Worm (Caenorhabditis elegans) whole organism, young adult: ENCODE results near the gene C09G9.1.

ENCODE experiments used
- B0035.1 ChIP-seq: sonication (generic microtip); optimal IDR thresholded peaks from 2 replicates; lab custom pipeline; 2016; ENCODE audit warnings: missing genetic modification characterization, mild to moderate bottlenecking, missing compliant biosample characterization, missing genotype, missing genetic modification reagents
- B0261.1 ChIP-seq: sonication (generic microtip); optimal IDR thresholded peaks from 2 replicates; lab custom pipeline; 2016; ENCODE audit warnings: mild to moderate bottlenecking, missing genetic modification characterization, moderate library complexity, missing compliant biosample characterization
- B0336.3 ChIP-seq: fragments of 200-800 bp; sonication (Bioruptor generic); IDR thresholded peaks from 2 replicates; pipeline ENCODE4 v1.3.6; 2022; ENCODE audit warnings: missing genetic modification characterization, missing compliant biosample characterization
- C17E4.6 ChIP-seq: fragments of 200-800 bp; sonication (Bioruptor generic); IDR thresholded peaks from 2 replicates; pipeline ENCODE4 v1.3.6; 2022; ENCODE audit warnings: missing genetic modification reagents, missing genetic modification characterization, missing compliant biosample characterization
- D2030.7 ChIP-seq: fragments of 200-800 bp; sonication (Bioruptor generic); IDR thresholded peaks from 2 replicates; pipeline ENCODE4 v1.3.6; 2022; ENCODE audit warnings: missing genetic modification reagents, missing genetic modification characterization, missing compliant biosample characterization
- F10E7.11 ChIP-seq: sonication (generic microtip); optimal IDR thresholded peaks from 2 replicates; lab custom pipeline; 2017; ENCODE audit warnings: mild to moderate bottlenecking, missing genetic modification characterization, moderate library complexity, missing compliant biosample characterization
- F55B11.4 ChIP-seq: sonication (generic microtip); optimal IDR thresholded peaks from 2 replicates; lab custom pipeline; 2016; ENCODE audit warnings: missing compliant biosample characterization, missing genetic modification characterization, borderline replicate concordance; ENCODE audit not compliant: insufficient read depth
- F57A8.1 ChIP-seq: fragments of 200-800 bp; sonication (Bioruptor generic); optimal IDR thresholded peaks from 2 replicates; lab custom pipeline; 2018; ENCODE audit warnings: mild to moderate bottlenecking, missing genetic modification characterization, moderate library complexity, missing compliant biosample characterization
- K11D2.4 ChIP-seq: fragments of 200-800 bp; sonication (Bioruptor generic); IDR thresholded peaks from 2 replicates; pipeline ENCODE4 v1.3.6; 2022; ENCODE audit warnings: missing genetic modification reagents, missing genetic modification characterization, missing compliant biosample characterization
- Y53F4B.3 ChIP-seq: fragments of 200-800 bp; sonication (Bioruptor generic); IDR thresholded peaks from 2 replicates; pipeline ENCODE4 v1.3.6; 2022; ENCODE audit warnings: missing genetic modification reagents, missing genetic modification characterization, missing compliant biosample characterization
- Y79H2A.3 ChIP-seq: fragments of 200-800 bp; sonication (Bioruptor generic); conservative IDR thresholded peaks from 2 replicates; pipeline ENCODE4 v1.3.6; 2022; ENCODE audit warnings: missing genetic modification reagents, missing genetic modification characterization, missing compliant biosample characterization
- atf-7 ChIP-seq: sonication (generic microtip); optimal IDR thresholded peaks from 2 replicates; lab custom pipeline; 2017; ENCODE audit warnings: mild to moderate bottlenecking, missing genetic modification characterization, missing compliant biosample characterization
- attf-3 ChIP-seq: fragments of 200-800 bp; sonication (Bioruptor generic); conservative IDR thresholded peaks from 2 replicates; pipeline ENCODE4 v1.3.6; 2022; ENCODE audit warnings: missing genetic modification reagents, missing genetic modification characterization, missing compliant biosample characterization
- attf-5 ChIP-seq: fragments of 200-800 bp; sonication (Bioruptor generic); optimal IDR thresholded peaks from 2 replicates; lab custom pipeline; 2018; ENCODE audit warnings: mild to moderate bottlenecking, missing genetic modification characterization, missing compliant biosample characterization
- attf-6 ChIP-seq: fragments of 200-800 bp; sonication (Bioruptor generic); IDR thresholded peaks from 2 replicates; pipeline ENCODE4 v1.3.6; 2022; ENCODE audit warnings: missing genetic modification reagents, missing genetic modification characterization, missing compliant biosample characterization
- bed-1 ChIP-seq: fragments of 200-800 bp; sonication (Bioruptor generic); IDR thresholded peaks from 2 replicates; pipeline ENCODE4 v1.3.6; 2022; ENCODE audit warnings: missing genetic modification reagents, missing genetic modification characterization, missing compliant biosample characterization
- cebp-1 ChIP-seq, 2 experiments: fragments of 200-800 bp in 1 of 2; sonication (Bioruptor generic) in 1 of 2; sonication (generic microtip) in 1 of 2; IDR thresholded peaks in 1 of 2; optimal IDR thresholded peaks in 1 of 2; 2 replicates each; pipeline versions ENCODE4 v1.3.6 to Lab custom; 2017 to 2022; ENCODE audit warnings: missing compliant biosample characterization in 2 of 2, missing genetic modification characterization in 2 of 2, mild to moderate bottlenecking in 1 of 2, missing genetic modification reagents in 1 of 2, moderate library complexity in 1 of 2
- ceh-100 ChIP-seq: fragments of 200-800 bp; sonication (Bioruptor generic); IDR thresholded peaks from 2 replicates; pipeline ENCODE4 v1.3.6; 2022; ENCODE audit warnings: missing genetic modification reagents, missing genetic modification characterization, missing compliant biosample characterization
- ceh-40 ChIP-seq: fragments of 200-800 bp; sonication (Bioruptor generic); IDR thresholded peaks from 2 replicates; pipeline ENCODE4 v1.3.6; 2022; ENCODE audit warnings: missing genetic modification characterization, missing compliant biosample characterization
- ceh-58 ChIP-seq: fragments of 200-800 bp; sonication (Bioruptor generic); IDR thresholded peaks from 2 replicates; pipeline ENCODE4 v1.3.6; 2022; ENCODE audit warnings: missing genetic modification characterization, missing compliant biosample characterization
- ceh-79 ChIP-seq: sonication (generic microtip); optimal IDR thresholded peaks from 2 replicates; lab custom pipeline; 2017; ENCODE audit warnings: mild to moderate bottlenecking, missing genetic modification characterization, missing compliant biosample characterization
- dpl-1 ChIP-seq: fragments of 150-350 bp; optimal IDR thresholded peaks from 2 replicates; lab custom pipeline; 2014; ENCODE audit warnings: missing biosample characterization, missing genetic modification reagents, missing genetic modification characterization
- egl-18 ChIP-seq: fragments of 200-800 bp; sonication (Bioruptor generic); IDR thresholded peaks from 2 replicates; pipeline ENCODE4 v1.3.6; 2022; ENCODE audit warnings: missing genetic modification reagents, missing genetic modification characterization, missing compliant biosample characterization
- egl-44 ChIP-seq: fragments of 200-800 bp; sonication (Bioruptor generic); IDR thresholded peaks from 2 replicates; pipeline ENCODE4 v1.3.6; 2022; ENCODE audit warnings: missing genetic modification reagents, missing genetic modification characterization, missing compliant biosample characterization
- fkh-3 ChIP-seq: sonication (generic microtip); optimal IDR thresholded peaks from 2 replicates; lab custom pipeline; 2016; ENCODE audit warnings: mild to moderate bottlenecking, missing genetic modification characterization, missing compliant biosample characterization
- hlh-26 ChIP-seq: fragments of 200-800 bp; sonication (Bioruptor generic); conservative IDR thresholded peaks from 2 replicates; pipeline ENCODE4 v1.3.6; 2022; ENCODE audit warnings: missing genetic modification reagents, missing genetic modification characterization, missing compliant biosample characterization
- hmg-1.2 ChIP-seq: fragments of 200-800 bp; sonication (Bioruptor generic); IDR thresholded peaks from 2 replicates; pipeline ENCODE4 v1.3.6; 2022; ENCODE audit warnings: missing genetic modification reagents, missing genetic modification characterization, missing compliant biosample characterization
- hmg-20 ChIP-seq: fragments of 200-800 bp; sonication (Bioruptor generic); IDR thresholded peaks from 2 replicates; pipeline ENCODE4 v1.3.6; 2022; ENCODE audit warnings: missing genetic modification reagents, missing genetic modification characterization, missing compliant biosample characterization
- hrde-1 ChIP-seq: sonication (generic microtip); optimal IDR thresholded peaks from 2 replicates; lab custom pipeline; 2016; ENCODE audit warnings: missing genetic modification characterization, mild to moderate bottlenecking, missing compliant biosample characterization, moderate library complexity, missing genotype, missing genetic modification reagents, borderline replicate concordance
- lin-26 ChIP-seq: fragments of 200-800 bp; sonication (Bioruptor generic); IDR thresholded peaks from 2 replicates; pipeline ENCODE4 v1.3.6; 2022; ENCODE audit warnings: missing genetic modification reagents, missing genetic modification characterization, missing compliant biosample characterization
- lin-40 ChIP-seq: sonication (generic microtip); optimal IDR thresholded peaks from 2 replicates; lab custom pipeline; 2016; ENCODE audit warnings: missing genetic modification characterization, mild to moderate bottlenecking, missing compliant biosample characterization, missing genotype, missing genetic modification reagents
- lir-1 ChIP-seq: fragments of 200-800 bp; sonication (Bioruptor generic); conservative IDR thresholded peaks from 2 replicates; pipeline ENCODE4 v1.3.6; 2022; ENCODE audit warnings: missing genetic modification reagents, missing genetic modification characterization, missing compliant biosample characterization
- lsl-1 ChIP-seq: fragments of 200-800 bp; sonication (Bioruptor generic); optimal IDR thresholded peaks from 2 replicates; lab custom pipeline; 2018; ENCODE audit warnings: mild to moderate bottlenecking, missing genetic modification characterization, moderate library complexity, missing compliant biosample characterization
- lsy-27 ChIP-seq: sonication (generic microtip); optimal IDR thresholded peaks from 2 replicates; lab custom pipeline; 2017; ENCODE audit warnings: missing genetic modification characterization, mild to moderate bottlenecking, missing compliant biosample characterization, antibody characterized with exemption, missing genotype, borderline replicate concordance; ENCODE audit not compliant: insufficient read depth
- madf-8 ChIP-seq: fragments of 200-800 bp; sonication (Bioruptor generic); conservative IDR thresholded peaks from 2 replicates; pipeline ENCODE4 v1.3.6; 2022; ENCODE audit warnings: missing genetic modification reagents, missing genetic modification characterization, missing compliant biosample characterization
- mel-28 ChIP-seq: sonication (generic microtip); optimal IDR thresholded peaks from 2 replicates; lab custom pipeline; 2016; ENCODE audit warnings: borderline replicate concordance, mild to moderate bottlenecking, missing genetic modification characterization, missing compliant biosample characterization
- nfya-2 ChIP-seq: fragments of 200-800 bp; sonication (Bioruptor generic); IDR thresholded peaks from 2 replicates; pipeline ENCODE4 v1.3.6; 2022; ENCODE audit warnings: missing genetic modification reagents, missing genetic modification characterization, missing compliant biosample characterization
- nfyb-1 ChIP-seq: fragments of 200-800 bp; sonication (Bioruptor generic); IDR thresholded peaks from 2 replicates; pipeline ENCODE4 v1.3.6; 2022; ENCODE audit warnings: missing genetic modification reagents, missing genetic modification characterization, missing compliant biosample characterization
- nhr-27 ChIP-seq: fragments of 200-800 bp; sonication (Bioruptor generic); optimal IDR thresholded peaks from 2 replicates; lab custom pipeline; 2018; ENCODE audit warnings: mild to moderate bottlenecking, missing genetic modification characterization, moderate library complexity, missing compliant biosample characterization
- nhr-80 ChIP-seq: sonication (generic microtip); optimal IDR thresholded peaks from 2 replicates; lab custom pipeline; 2016; ENCODE audit warnings: missing genetic modification characterization, missing compliant biosample characterization
- repo-1 ChIP-seq: sonication (generic microtip); optimal IDR thresholded peaks from 2 replicates; lab custom pipeline; 2017; ENCODE audit warnings: mild to moderate bottlenecking, missing genetic modification characterization, missing compliant biosample characterization
- sdz-38 ChIP-seq: sonication (generic microtip); optimal IDR thresholded peaks from 2 replicates; lab custom pipeline; 2016; ENCODE audit warnings: missing genotype, missing genetic modification characterization, missing compliant biosample characterization
- sea-2 ChIP-seq: fragments of 200-800 bp; sonication (Bioruptor generic); IDR thresholded peaks from 2 replicates; pipeline ENCODE4 v1.3.6; 2022; ENCODE audit warnings: missing genetic modification characterization, missing compliant biosample characterization
- snpc-3.4 ChIP-seq: sonication (generic microtip); optimal IDR thresholded peaks from 2 replicates; lab custom pipeline; 2017; ENCODE audit warnings: missing genetic modification characterization, mild to moderate bottlenecking, missing compliant biosample characterization, antibody characterized with exemption, moderate library complexity, missing genotype, missing genetic modification reagents
- tlf-1 ChIP-seq: fragments of 200-800 bp; sonication (Bioruptor generic); optimal IDR thresholded peaks from 2 replicates; lab custom pipeline; 2018; ENCODE audit warnings: mild to moderate bottlenecking, missing genetic modification characterization, missing compliant biosample characterization
- unc-130 ChIP-seq: sonication (generic microtip); optimal IDR thresholded peaks from 2 replicates; lab custom pipeline; 2016; ENCODE audit warnings: missing genetic modification reagents, missing genetic modification characterization, missing compliant biosample characterization
- zfh-2 ChIP-seq: fragments of 200-800 bp; sonication (Bioruptor generic); conservative IDR thresholded peaks from 2 replicates; pipeline ENCODE4 v1.3.6; 2022; ENCODE audit warnings: missing genetic modification reagents, missing genetic modification characterization, missing compliant biosample characterization
- zim-3 ChIP-seq: sonication (generic microtip); optimal IDR thresholded peaks from 2 replicates; lab custom pipeline; 2017; ENCODE audit warnings: mild to moderate bottlenecking, missing genetic modification characterization, moderate library complexity, missing compliant biosample characterization
- ztf-26 ChIP-seq: sonication (generic microtip); optimal IDR thresholded peaks from 2 replicates; lab custom pipeline; 2017; ENCODE audit warnings: missing genetic modification characterization, missing compliant biosample characterization

Gene C09G9.1

ce11 chrIV:8891131-8891530 is 25.8 kb upstream of the C09G9.1 start, which contains the start of gene spr-2 (continued):
- TF ChIP-seq unc-130 (GFP tag; lab: Kevin White, UChicago) (no peak), C17E4.6 (GFP tag; lab: Robert Waterston, UW) (no peak), B0035.1 (tag; lab: Kevin White, UChicago) (no peak), lin-40 (tag; lab: Kevin White, UChicago) (peak; percentile 55), ztf-26 (tag; lab: Kevin White, UChicago) (no peak), lsl-1 (GFP tag; lab: Kevin White, UChicago) (peak; percentile 42), egl-18 (GFP tag; lab: Robert Waterston, UW) (no peak), F57A8.1 (GFP tag; lab: Kevin White, UChicago) (no peak), sea-2 (GFP tag; lab: Robert Waterston, UW) (no peak), F55B11.4 (no peak), zfh-2 (GFP tag; lab: Robert Waterston, UW) (no peak), atf-7 (tag; lab: Kevin White, UChicago) (peak; percentile 14), K11D2.4 (GFP tag; lab: Robert Waterston, UW) (no peak), D2030.7 (GFP tag; lab: Robert Waterston, UW) (peak; percentile 10; the same call in 1 of the 2 replicates), cebp-1 (GFP tag; IDR thresholded peaks at IDR 0.05; lab: Robert Waterston, UW) (no peak), cebp-1 (tag; optimal IDR thresholded peaks at IDR 0.05; lab: Kevin White, UChicago) (peak; percentile 43), nhr-27 (tag; lab: Kevin White, UChicago) (no peak), B0261.1 (tag; lab: Kevin White, UChicago) (no peak), nfyb-1 (GFP tag; lab: Robert Waterston, UW) (peak; percentile 54; the same call in 1 of the 2 replicates), ceh-58 (GFP tag; lab: Robert Waterston, UW) (no peak), snpc-3.4 (tag; lab: Kevin White, UChicago) (no peak), hrde-1 (tag; lab: Kevin White, UChicago) (peak; percentile 56), bed-1 (GFP tag; lab: Robert Waterston, UW) (no peak), attf-6 (GFP tag; lab: Robert Waterston, UW) (no peak), attf-5 (GFP tag; lab: Kevin White, UChicago) (peak; percentile 84), Y53F4B.3 (no peak), fkh-3 (tag; lab: Kevin White, UChicago) (no peak), lir-1 (GFP tag; lab: Robert Waterston, UW) (no peak), lin-26 (GFP tag; lab: Robert Waterston, UW) (no peak), B0336.3 (GFP tag; lab: Robert Waterston, UW) (peak; percentile 49), attf-3 (peak; percentile 58), dpl-1 (GFP tag; lab: Kevin White, UChicago) (peak; percentile 42), hlh-26 (GFP tag; lab: Robert Waterston, UW) (no peak), repo-1 (tag; lab: Kevin White, UChicago) (peak; percentile 30), lsy-27 (tag; lab: Kevin White, UChicago) (no peak), zim-3 (tag; lab: Kevin White, UChicago) (no peak), F10E7.11 (tag; lab: Kevin White, UChicago) (no peak), ceh-100 (GFP tag; lab: Robert Waterston, UW) (no peak), sdz-38 (tag; lab: Kevin White, UChicago) (no peak), egl-44 (GFP tag; lab: Robert Waterston, UW) (no peak), ceh-79 (tag; lab: Kevin White, UChicago) (no peak), nfya-2 (no peak), ceh-40 (GFP tag; lab: Robert Waterston, UW) (no peak), Y79H2A.3 (GFP tag; lab: Robert Waterston, UW) (no peak), hmg-1.2 (no peak), nhr-80 (tag; lab: Kevin White, UChicago) (peak; percentile 52), hmg-20 (no peak), mel-28 (tag; lab: Kevin White, UChicago) (no peak), madf-8 (GFP tag; lab: Robert Waterston, UW) (no peak), tlf-1 (GFP tag; lab: Kevin White, UChicago) (peak; percentile 10)
